Fruit fly (Drosophila melanogaster) whole organism, embryonic: Measurements from ENCODE around the gene CG43675.

Experiments
- Antp ChIP-seq: fragments of 200-800 bp; sonication (Bioruptor generic); optimal IDR thresholded peaks from 3 replicates; lab custom pipeline; 2016; ENCODE audit warnings: missing biosample characterization, missing genetic modification characterization
- Bgb ChIP-seq: fragments of 200-800 bp; sonication (Bioruptor generic); IDR thresholded peaks from 2 replicates; pipeline ENCODE4 v1.3.6; 2022; ENCODE audit warnings: missing biosample characterization, missing genetic modification characterization; ENCODE audit not compliant: partially characterized antibody
- CG10959 ChIP-seq: fragments of 200-800 bp; sonication (Bioruptor generic); IDR thresholded peaks from 2 replicates; pipeline ENCODE4 v1.3.6; 2022; ENCODE audit warnings: missing biosample characterization, missing genetic modification characterization
- CG11085 ChIP-seq: fragments of 200-800 bp; sonication (Bioruptor generic); IDR thresholded peaks from 2 replicates; pipeline ENCODE4 v1.3.6; 2022; ENCODE audit warnings: missing biosample characterization, missing genetic modification characterization
- CG11723 ChIP-seq: fragments of 200-800 bp; sonication (Bioruptor generic); optimal IDR thresholded peaks from 2 replicates; lab custom pipeline; 2017; ENCODE audit warnings: missing biosample characterization, mild to moderate bottlenecking, missing genetic modification characterization
- CG12236 ChIP-seq: fragments of 200-800 bp; sonication (Bioruptor generic); optimal IDR thresholded peaks from 2 replicates; lab custom pipeline; 2016; ENCODE audit warnings: missing biosample characterization, missing genetic modification characterization
- CG12744 ChIP-seq: fragments of 200-800 bp; sonication (Bioruptor generic); optimal IDR thresholded peaks from 2 replicates; lab custom pipeline; 2016; ENCODE audit warnings: missing biosample characterization, missing genetic modification characterization
- CG15696 ChIP-seq: fragments of 200-800 bp; sonication (Bioruptor generic); optimal IDR thresholded peaks from 2 replicates; lab custom pipeline; 2019; ENCODE audit warnings: missing biosample characterization, mild to moderate bottlenecking, missing genetic modification characterization, moderate library complexity
- CG16779 ChIP-seq: fragments of 200-800 bp; sonication (Bioruptor generic); IDR thresholded peaks from 2 replicates; pipeline ENCODE4 v1.3.6; 2022; ENCODE audit warnings: missing biosample characterization, missing genetic modification characterization
- CG17829 ChIP-seq: fragments of 200-800 bp; optimal IDR thresholded peaks from 2 replicates; lab custom pipeline; 2019; ENCODE audit warnings: missing biosample characterization, mild to moderate bottlenecking, missing genetic modification characterization, moderate library complexity
- CG30020 ChIP-seq: fragments of 200-800 bp; optimal IDR thresholded peaks from 2 replicates; lab custom pipeline; 2019; ENCODE audit warnings: missing biosample characterization, mild to moderate bottlenecking, missing genetic modification characterization, moderate library complexity
- CG32532 ChIP-seq: fragments of 200-800 bp; sonication (Bioruptor generic); IDR thresholded peaks from 2 replicates; pipeline ENCODE4 v1.3.6; 2022; ENCODE audit warnings: missing biosample characterization, missing genetic modification characterization
- CG4424 ChIP-seq: fragments of 200-800 bp; sonication (Bioruptor generic); optimal IDR thresholded peaks from 3 replicates; lab custom pipeline; 2016; ENCODE audit warnings: missing biosample characterization, missing genetic modification characterization
- CG4707 ChIP-seq: fragments of 200-800 bp; sonication (Bioruptor generic); optimal IDR thresholded peaks from 2 replicates; lab custom pipeline; 2018; ENCODE audit warnings: missing biosample characterization, mild to moderate bottlenecking, missing genetic modification characterization, moderate library complexity
- CG7357 ChIP-seq: fragments of 200-800 bp; sonication (Bioruptor generic); IDR thresholded peaks from 3 replicates; pipeline ENCODE4 v1.3.6; 2022; ENCODE audit warnings: missing biosample characterization, missing genetic modification characterization
- CG8359 ChIP-seq: fragments of 200-800 bp; sonication (Bioruptor generic); optimal IDR thresholded peaks from 2 replicates; lab custom pipeline; 2017; ENCODE audit warnings: missing biosample characterization, mild to moderate bottlenecking, missing genetic modification characterization, borderline replicate concordance
- CG9876 ChIP-seq: fragments of 200-800 bp; sonication (Bioruptor generic); optimal IDR thresholded peaks from 2 replicates; lab custom pipeline; 2016; ENCODE audit warnings: missing biosample characterization, missing genetic modification characterization
- CHES-1-like ChIP-seq: fragments of 200-800 bp; sonication (Bioruptor generic); optimal IDR thresholded peaks from 2 replicates; lab custom pipeline; 2016; ENCODE audit warnings: missing biosample characterization, missing genetic modification characterization
- CTCF ChIP-seq: fragments of 200-800 bp; sonication (Bioruptor generic); optimal IDR thresholded peaks from 2 replicates; lab custom pipeline; 2017; ENCODE audit warnings: missing biosample characterization, mild to moderate bottlenecking, missing genetic modification characterization, moderate library complexity
- Dad ChIP-seq: fragments of 200-800 bp; sonication (Bioruptor generic); optimal IDR thresholded peaks from 3 replicates; lab custom pipeline; 2016; ENCODE audit warnings: missing biosample characterization, missing genetic modification characterization
- Dfd ChIP-seq, 2 experiments: fragments of >200 bp; optimal IDR thresholded peaks; 2 replicates each; lab custom pipeline; 2017; ENCODE audit warnings: missing biosample characterization in 2 of 2, missing genetic modification characterization in 2 of 2
- Dip2 ChIP-seq: fragments of 200-800 bp; sonication (Bioruptor generic); IDR thresholded peaks from 2 replicates; pipeline ENCODE4 v1.3.6; 2022; ENCODE audit warnings: missing biosample characterization, missing genetic modification characterization
- ERR ChIP-seq: fragments of 200-800 bp; sonication (Bioruptor generic); optimal IDR thresholded peaks from 2 replicates; lab custom pipeline; 2016; ENCODE audit warnings: missing biosample characterization, missing genetic modification characterization
- Ets65A ChIP-seq: fragments of 200-800 bp; sonication (Bioruptor generic); peaks from one replicate; lab custom pipeline; 2016; ENCODE audit warnings: missing biosample characterization, missing genetic modification characterization
- Hmr ChIP-seq: fragments of 200-800 bp; sonication (Bioruptor generic); optimal IDR thresholded peaks from 3 replicates; lab custom pipeline; 2017; ENCODE audit warnings: mild to moderate bottlenecking, missing biosample characterization, missing genetic modification reagents, missing genetic modification characterization
- Lpt ChIP-seq: fragments of >200 bp; optimal IDR thresholded peaks from 2 replicates; lab custom pipeline; 2018; ENCODE audit warnings: missing biosample characterization, missing genetic modification characterization
- Ravus ChIP-seq: fragments of 200-800 bp; sonication (Bioruptor generic); IDR thresholded peaks from 2 replicates; pipeline ENCODE4 v1.3.6; 2022; ENCODE audit warnings: missing biosample characterization, missing genetic modification characterization
- Scr ChIP-seq: fragments of 200-800 bp; sonication (Bioruptor generic); IDR thresholded peaks from 2 replicates; pipeline ENCODE4 v1.3.6; 2022; ENCODE audit warnings: missing biosample characterization, missing genetic modification characterization; ENCODE audit not compliant: partially characterized antibody
- cg ChIP-seq: fragments of 200-800 bp; sonication (Bioruptor generic); optimal IDR thresholded peaks from 3 replicates; lab custom pipeline; 2019; ENCODE audit warnings: missing biosample characterization, mild to moderate bottlenecking, missing genetic modification characterization, moderate library complexity
- dm ChIP-seq: fragments of 200-800 bp; sonication (Bioruptor generic); optimal IDR thresholded peaks from 3 replicates; lab custom pipeline; 2016; ENCODE audit warnings: missing biosample characterization, missing genetic modification characterization
- dmrt11E ChIP-seq: fragments of 200-800 bp; sonication (Bioruptor generic); optimal IDR thresholded peaks from 3 replicates; lab custom pipeline; 2018; ENCODE audit warnings: missing biosample characterization, mild to moderate bottlenecking, missing genetic modification characterization, moderate library complexity
- ftz-f1 ChIP-seq: fragments of 200-800 bp; sonication (Bioruptor generic); optimal IDR thresholded peaks from 2 replicates; lab custom pipeline; 2016; ENCODE audit warnings: missing biosample characterization, missing genetic modification characterization
- gfzf ChIP-seq: fragments of 200-800 bp; sonication (Bioruptor generic); optimal IDR thresholded peaks from 2 replicates; lab custom pipeline; 2016; ENCODE audit warnings: missing biosample characterization, mild to moderate bottlenecking, missing genetic modification characterization, moderate library complexity
- gro ChIP-seq: fragments of 200-800 bp; sonication (Bioruptor generic); optimal IDR thresholded peaks from 2 replicates; lab custom pipeline; 2016; ENCODE audit warnings: missing biosample characterization, missing genetic modification characterization
- klu ChIP-seq: fragments of 200-800 bp; sonication (Bioruptor generic); IDR thresholded peaks from 2 replicates; pipeline ENCODE4 v1.3.6; 2022; ENCODE audit warnings: missing biosample characterization, missing genetic modification characterization
- knrl ChIP-seq: fragments of 200-800 bp; sonication (Bioruptor generic); IDR thresholded peaks from 3 replicates; pipeline ENCODE4 v1.3.6; 2022; ENCODE audit warnings: missing biosample characterization, missing genetic modification characterization; ENCODE audit not compliant: partially characterized antibody
- lbe ChIP-seq: fragments of 200-800 bp; sonication (Bioruptor generic); optimal IDR thresholded peaks from 2 replicates; lab custom pipeline; 2016; ENCODE audit warnings: missing biosample characterization, mild to moderate bottlenecking, missing genetic modification characterization
- lmd ChIP-seq: fragments of 200-800 bp; sonication (Bioruptor generic); IDR thresholded peaks from 2 replicates; pipeline ENCODE4 v1.3.6; 2022; ENCODE audit warnings: missing biosample characterization, missing genetic modification characterization
- nau ChIP-seq: fragments of 200-800 bp; sonication (Bioruptor generic); optimal IDR thresholded peaks from 3 replicates; lab custom pipeline; 2017; ENCODE audit warnings: missing biosample characterization, mild to moderate bottlenecking, missing genetic modification characterization, missing genetic modification reagents
- nerfin-2 ChIP-seq: fragments of 200-800 bp; sonication (Bioruptor generic); IDR thresholded peaks from 2 replicates; pipeline ENCODE4 v1.3.6; 2022; ENCODE audit warnings: missing biosample characterization, missing genetic modification characterization; ENCODE audit not compliant: partially characterized antibody
- nom ChIP-seq: fragments of 200-800 bp; sonication (Bioruptor generic); optimal IDR thresholded peaks from 2 replicates; lab custom pipeline; 2017; ENCODE audit warnings: missing biosample characterization, missing genetic modification characterization, mild to moderate bottlenecking, moderate library complexity, missing genetic modification reagents
- odd ChIP-seq: fragments of 200-800 bp; sonication (Bioruptor generic); optimal IDR thresholded peaks from 2 replicates; lab custom pipeline; 2017; ENCODE audit warnings: missing biosample characterization, mild to moderate bottlenecking, missing genetic modification characterization
- phol ChIP-seq: fragments of 200-800 bp; sonication (Bioruptor generic); optimal IDR thresholded peaks from 3 replicates; lab custom pipeline; 2018; ENCODE audit warnings: missing biosample characterization, mild to moderate bottlenecking, missing genetic modification characterization, moderate library complexity
- prd ChIP-seq, 3 experiments: fragments of >200 bp in 2 of 3; fragments of 200-800 bp in 1 of 3; sonication (Bioruptor generic) in 1 of 3; optimal IDR thresholded peaks in 2 of 3; IDR thresholded peaks in 1 of 3; 2 replicates in 2 of 3; 3 replicates in 1 of 3; pipeline versions ENCODE4 v1.3.6 to Lab custom; 2017 to 2022; ENCODE audit warnings: missing biosample characterization in 1 of 3, missing genetic modification characterization in 1 of 3
- salm ChIP-seq: fragments of 200-800 bp; sonication (Bioruptor generic); optimal IDR thresholded peaks from 2 replicates; lab custom pipeline; 2018; ENCODE audit warnings: missing biosample characterization, mild to moderate bottlenecking, missing genetic modification characterization
- schlank ChIP-seq: fragments of 200-800 bp; sonication (Bioruptor generic); optimal IDR thresholded peaks from 2 replicates; lab custom pipeline; 2018; ENCODE audit warnings: missing biosample characterization, mild to moderate bottlenecking, missing genetic modification characterization
- sob ChIP-seq: fragments of 200-800 bp; sonication (Bioruptor generic); IDR thresholded peaks from 2 replicates; pipeline ENCODE4 v1.3.6; 2022; ENCODE audit warnings: missing biosample characterization, missing genetic modification characterization
- tap ChIP-seq: fragments of 200-800 bp; optimal IDR thresholded peaks from 3 replicates; lab custom pipeline; 2019; ENCODE audit warnings: missing biosample characterization, mild to moderate bottlenecking, missing genetic modification characterization, moderate library complexity
- tna ChIP-seq: fragments of 200-800 bp; sonication (Bioruptor generic); IDR thresholded peaks from 2 replicates; pipeline ENCODE4 v1.3.6; 2022; ENCODE audit warnings: missing biosample characterization, missing genetic modification characterization; ENCODE audit not compliant: partially characterized antibody
- zen ChIP-seq: fragments of 200-800 bp; sonication (Bioruptor generic); optimal IDR thresholded peaks from 3 replicates; lab custom pipeline; 2018; ENCODE audit warnings: missing biosample characterization, mild to moderate bottlenecking, missing genetic modification characterization, moderate library complexity

The CG43675 gene

DNA sequence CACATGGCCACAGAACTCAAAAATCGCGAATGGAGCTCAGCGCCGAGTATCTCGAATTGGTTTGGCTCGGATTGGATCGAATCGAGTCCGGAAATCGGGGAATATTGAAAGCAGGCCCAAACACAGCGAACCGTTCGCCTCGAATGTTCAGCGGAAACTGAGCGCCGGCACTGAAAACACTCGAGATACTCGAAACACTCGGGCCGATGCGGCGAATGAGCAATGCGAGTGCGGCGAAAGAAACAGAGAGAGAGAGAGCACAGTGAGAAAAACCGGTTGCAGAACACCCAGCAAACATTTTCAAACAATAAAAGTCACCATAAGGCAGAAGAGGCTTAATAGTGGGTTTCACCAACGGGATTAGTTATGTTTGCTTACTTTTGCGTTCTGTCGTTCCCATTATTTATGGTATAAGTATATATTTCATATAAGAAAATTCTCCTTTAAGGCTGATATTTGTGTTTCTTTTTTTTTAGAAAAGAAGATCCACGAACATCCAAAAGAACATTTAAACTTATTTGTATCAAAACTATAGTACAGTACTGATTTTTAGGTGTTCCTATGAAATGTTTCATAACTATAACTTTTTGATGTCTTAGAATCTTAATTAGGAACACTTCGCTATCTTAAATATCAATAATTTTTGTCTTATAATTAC is 39.2 kb downstream of the CG43675 start, which contains the start of gene FER (continued):
- TF ChIP-seq salm (tag; lab: Kevin White, UChicago) (peak; percentile 40), CG11723 (peak; percentile 24), odd (GFP tag; lab: Kevin White, UChicago) (no peak), Dip2 (GFP tag; lab: Robert Waterston, UW) (no peak), Scr (GFP tag; lab: Robert Waterston, UW) (peak; percentile 52), dm (GFP tag; lab: Kevin White, UChicago) (no peak), CG17829 (tag; lab: Kevin White, UChicago) (peak; percentile 40), cg (GFP tag; lab: Kevin White, UChicago) (no peak), CHES-1-like (peak; percentile 53), CTCF (GFP tag; lab: Kevin White, UChicago) (no peak), schlank (tag; lab: Kevin White, UChicago) (peak; percentile 40), Ets65A (GFP tag; lab: Kevin White, UChicago) (peak; percentile 80), ftz-f1 (peak; percentile 25), prd (optimal IDR thresholded peaks at IDR 0.05; lab: Kevin White, UChicago) (no peak), prd (GFP tag; IDR thresholded peaks at IDR 0.05; lab: Robert Waterston, UW) (0 out of 3 replicates have a peak, but pooled peaks have one; percentile 29), Hmr (GFP tag; lab: Kevin White, UChicago) (peak; percentile 39), Ravus (GFP tag; lab: Robert Waterston, UW) (peak; percentile 38; the same call in 1 of the 2 replicates), CG4707 (GFP tag; lab: Kevin White, UChicago) (peak; percentile 69), gro (peak; percentile 80), tap (no peak), sob (GFP tag; lab: Robert Waterston, UW) (peak; percentile 66), Lpt (GFP tag; lab: Kevin White, UChicago) (no peak), ERR (GFP tag; lab: Kevin White, UChicago) (peak; percentile 36), lbe (peak; percentile 19), zen (tag; lab: Kevin White, UChicago) (no peak), tna (GFP tag; lab: Robert Waterston, UW) (peak; percentile 81), phol (tag; lab: Kevin White, UChicago) (no peak), CG12744 (peak; percentile 11), CG30020 (no peak), CG32532 (peak; percentile 69; the same call in 1 of the 2 replicates), CG16779 (GFP tag; lab: Robert Waterston, UW) (peak; percentile 64; the same call in 1 of the 2 replicates), CG7357 (GFP tag; lab: Robert Waterston, UW) (no peak), Dfd (GFP tag; optimal IDR thresholded peaks at IDR 0.05; lab: Kevin White, UChicago) (no peak), dmrt11E (tag; lab: Kevin White, UChicago) (no peak), CG9876 (GFP tag; lab: Kevin White, UChicago) (no peak), CG8359 (GFP tag; lab: Kevin White, UChicago) (no peak), CG11085 (GFP tag; lab: Robert Waterston, UW) (no peak), Dad (GFP tag; lab: Kevin White, UChicago) (no peak), CG4424 (GFP tag; lab: Kevin White, UChicago) (peak; percentile 21), CG10959 (GFP tag; lab: Robert Waterston, UW) (no peak), lmd (GFP tag; lab: Robert Waterston, UW) (no peak; the same call in 1 of the 2 replicates), Bgb (peak; percentile 85), Antp (GFP tag; lab: Kevin White, UChicago) (peak; percentile 38), CG15696 (tag; lab: Kevin White, UChicago) (no peak), nau (GFP tag; lab: Kevin White, UChicago) (peak; percentile 13), knrl (GFP tag; lab: Robert Waterston, UW) (no peak), CG12236 (no peak), nerfin-2 (no peak; the same call in 1 of the 2 replicates), nom (GFP tag; lab: Kevin White, UChicago) (peak; percentile 79), klu (no peak), gfzf (no peak)
